Worm (Caenorhabditis elegans) whole organism, young adult: ENCODE measurements around the gene C54D10.4.

ENCODE experiments used
- F22D6.2 ChIP-seq: sonication (generic microtip); optimal IDR thresholded peaks from 2 replicates; lab custom pipeline; 2016; ENCODE audit warnings: mild to moderate bottlenecking, missing genetic modification characterization, missing compliant biosample characterization
- F39B2.1 ChIP-seq: fragments of 200-800 bp; sonication (Bioruptor generic); IDR thresholded peaks from 2 replicates; pipeline ENCODE4 v1.3.6; 2022; ENCODE audit warnings: missing genetic modification reagents, missing genetic modification characterization, missing compliant biosample characterization
- F55B11.4 ChIP-seq: sonication (generic microtip); optimal IDR thresholded peaks from 2 replicates; lab custom pipeline; 2016; ENCODE audit warnings: missing compliant biosample characterization, missing genetic modification characterization, borderline replicate concordance; ENCODE audit not compliant: insufficient read depth
- F57A8.1 ChIP-seq: fragments of 200-800 bp; sonication (Bioruptor generic); optimal IDR thresholded peaks from 2 replicates; lab custom pipeline; 2018; ENCODE audit warnings: mild to moderate bottlenecking, missing genetic modification characterization, moderate library complexity, missing compliant biosample characterization
- F57C9.4 ChIP-seq: sonication (generic microtip); optimal IDR thresholded peaks from 2 replicates; lab custom pipeline; 2017; ENCODE audit warnings: mild to moderate bottlenecking, missing genetic modification characterization, missing compliant biosample characterization
- T26A5.8 ChIP-seq: sonication (generic microtip); optimal IDR thresholded peaks from 2 replicates; lab custom pipeline; 2016; ENCODE audit warnings: missing genetic modification characterization, missing compliant biosample characterization
- Y53F4B.3 ChIP-seq: fragments of 200-800 bp; sonication (Bioruptor generic); IDR thresholded peaks from 2 replicates; pipeline ENCODE4 v1.3.6; 2022; ENCODE audit warnings: missing genetic modification reagents, missing genetic modification characterization, missing compliant biosample characterization
- ZK185.1 ChIP-seq: sonication (generic microtip); optimal IDR thresholded peaks from 2 replicates; lab custom pipeline; 2016; ENCODE audit warnings: mild to moderate bottlenecking, missing genetic modification characterization, missing compliant biosample characterization; ENCODE audit not compliant: poor library complexity, severe bottlenecking
- athp-1 ChIP-seq: sonication (generic microtip); optimal IDR thresholded peaks from 2 replicates; lab custom pipeline; 2017; ENCODE audit warnings: mild to moderate bottlenecking, missing genetic modification characterization, missing compliant biosample characterization
- attf-5 ChIP-seq: fragments of 200-800 bp; sonication (Bioruptor generic); optimal IDR thresholded peaks from 2 replicates; lab custom pipeline; 2018; ENCODE audit warnings: mild to moderate bottlenecking, missing genetic modification characterization, missing compliant biosample characterization
- attf-6 ChIP-seq: fragments of 200-800 bp; sonication (Bioruptor generic); IDR thresholded peaks from 2 replicates; pipeline ENCODE4 v1.3.6; 2022; ENCODE audit warnings: missing genetic modification reagents, missing genetic modification characterization, missing compliant biosample characterization
- bed-2 ChIP-seq: fragments of 200-800 bp; sonication (Bioruptor generic); IDR thresholded peaks from 2 replicates; pipeline ENCODE4 v1.3.6; 2022; ENCODE audit warnings: missing genetic modification reagents, missing genetic modification characterization, missing compliant biosample characterization
- cebp-2 ChIP-seq: fragments of 200-800 bp; sonication (Bioruptor generic); IDR thresholded peaks from 2 replicates; pipeline ENCODE4 v1.3.6; 2022; ENCODE audit warnings: missing genetic modification characterization, missing compliant biosample characterization
- ceh-27 ChIP-seq: fragments of 200-800 bp; sonication (Bioruptor generic); optimal IDR thresholded peaks from 2 replicates; lab custom pipeline; 2018; ENCODE audit warnings: mild to moderate bottlenecking, missing genetic modification characterization, moderate library complexity, missing compliant biosample characterization
- ceh-40 ChIP-seq: fragments of 200-800 bp; sonication (Bioruptor generic); IDR thresholded peaks from 2 replicates; pipeline ENCODE4 v1.3.6; 2022; ENCODE audit warnings: missing genetic modification characterization, missing compliant biosample characterization
- efl-1 ChIP-seq: fragments of 150-350 bp; optimal IDR thresholded peaks from 2 replicates; lab custom pipeline; 2014; ENCODE audit warnings: missing biosample characterization, missing genetic modification reagents, missing genetic modification characterization
- egl-18 ChIP-seq: fragments of 200-800 bp; sonication (Bioruptor generic); IDR thresholded peaks from 2 replicates; pipeline ENCODE4 v1.3.6; 2022; ENCODE audit warnings: missing genetic modification reagents, missing genetic modification characterization, missing compliant biosample characterization
- fkh-3 ChIP-seq: sonication (generic microtip); optimal IDR thresholded peaks from 2 replicates; lab custom pipeline; 2016; ENCODE audit warnings: mild to moderate bottlenecking, missing genetic modification characterization, missing compliant biosample characterization
- gei-17 ChIP-seq: fragments of 200-800 bp; sonication (Bioruptor generic); optimal IDR thresholded peaks from 2 replicates; lab custom pipeline; 2018; ENCODE audit warnings: mild to moderate bottlenecking, missing genetic modification characterization, missing compliant biosample characterization
- lin-26 ChIP-seq: fragments of 200-800 bp; sonication (Bioruptor generic); IDR thresholded peaks from 2 replicates; pipeline ENCODE4 v1.3.6; 2022; ENCODE audit warnings: missing genetic modification reagents, missing genetic modification characterization, missing compliant biosample characterization
- lin-35 ChIP-seq, 3 experiments: fragments of 150-350 bp in 2 of 3; sonication (generic microtip) in 1 of 3; optimal IDR thresholded peaks; 2 replicates each; lab custom pipeline; 2014 to 2018; ENCODE audit warnings: missing biosample characterization in 3 of 3, missing genetic modification characterization in 3 of 3, missing genetic modification reagents in 3 of 3
- lin-40 ChIP-seq: sonication (generic microtip); optimal IDR thresholded peaks from 2 replicates; lab custom pipeline; 2016; ENCODE audit warnings: missing genetic modification characterization, mild to moderate bottlenecking, missing compliant biosample characterization, missing genotype, missing genetic modification reagents
- lsy-27 ChIP-seq: sonication (generic microtip); optimal IDR thresholded peaks from 2 replicates; lab custom pipeline; 2017; ENCODE audit warnings: missing genetic modification characterization, mild to moderate bottlenecking, missing compliant biosample characterization, antibody characterized with exemption, missing genotype, borderline replicate concordance; ENCODE audit not compliant: insufficient read depth
- madf-3 ChIP-seq: fragments of 200-800 bp; sonication (Bioruptor generic); IDR thresholded peaks from 2 replicates; pipeline ENCODE4 v1.3.6; 2022; ENCODE audit warnings: missing genetic modification reagents, missing genetic modification characterization, missing compliant biosample characterization
- mxl-1 ChIP-seq: sonication (generic microtip); optimal IDR thresholded peaks from 2 replicates; lab custom pipeline; 2016; ENCODE audit warnings: missing genetic modification characterization, missing compliant biosample characterization
- rcor-1 ChIP-seq: fragments of 200-800 bp; sonication (Bioruptor generic); IDR thresholded peaks from 2 replicates; pipeline ENCODE4 v1.3.6; 2022; ENCODE audit warnings: missing genetic modification reagents, missing genetic modification characterization, missing compliant biosample characterization
- rpc-1 ChIP-seq, 2 experiments: fragments of 150-350 bp in 1 of 2; sonication (generic microtip) in 1 of 2; optimal IDR thresholded peaks; 2 replicates each; lab custom pipeline; 2014 to 2018; ENCODE audit warnings: missing biosample characterization in 1 of 2, missing genetic modification characterization in 1 of 2, missing genetic modification reagents in 1 of 2, missing genotype in 1 of 2
- sea-2 ChIP-seq: fragments of 200-800 bp; sonication (Bioruptor generic); IDR thresholded peaks from 2 replicates; pipeline ENCODE4 v1.3.6; 2022; ENCODE audit warnings: missing genetic modification characterization, missing compliant biosample characterization
- snpc-1.1 ChIP-seq: sonication (generic microtip); optimal IDR thresholded peaks from 2 replicates; lab custom pipeline; 2017; ENCODE audit warnings: missing genetic modification characterization, mild to moderate bottlenecking, missing compliant biosample characterization, antibody characterized with exemption, moderate library complexity, missing genotype, missing genetic modification reagents; ENCODE audit not compliant: insufficient read depth
- tbx-9 ChIP-seq: sonication (generic microtip); optimal IDR thresholded peaks from 2 replicates; lab custom pipeline; 2016; ENCODE audit warnings: borderline replicate concordance, missing genetic modification characterization, inconsistent platforms, missing compliant biosample characterization
- unc-130 ChIP-seq: sonication (generic microtip); optimal IDR thresholded peaks from 2 replicates; lab custom pipeline; 2016; ENCODE audit warnings: missing genetic modification reagents, missing genetic modification characterization, missing compliant biosample characterization
- ztf-18 ChIP-seq: sonication (generic microtip); optimal IDR thresholded peaks from 2 replicates; lab custom pipeline; 2016; ENCODE audit warnings: missing genotype, mild to moderate bottlenecking, missing genetic modification characterization, missing compliant biosample characterization
- ztf-25 ChIP-seq: fragments of 200-800 bp; sonication (Bioruptor generic); IDR thresholded peaks from 2 replicates; pipeline ENCODE4 v1.3.6; 2022; ENCODE audit warnings: missing genetic modification reagents, missing genetic modification characterization, missing compliant biosample characterization

The C54D10.4 gene

DNA sequence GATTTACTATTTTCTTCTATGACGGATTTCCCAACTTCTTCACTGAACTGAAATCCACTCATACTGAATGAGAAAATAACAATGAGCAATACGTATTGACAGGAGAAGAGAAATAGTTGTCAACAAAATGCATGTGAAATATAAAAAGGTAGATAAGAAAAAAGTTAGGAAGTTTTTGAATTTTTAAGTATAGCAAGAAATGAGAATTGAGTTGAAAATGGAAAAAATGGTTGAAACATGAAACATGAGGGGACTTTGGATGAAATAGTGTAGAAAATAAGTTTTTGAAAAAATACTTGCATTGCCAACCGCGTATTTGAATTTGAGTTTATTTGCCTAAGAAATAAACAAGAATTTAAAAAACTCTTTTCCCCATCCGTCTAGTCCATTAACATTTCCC is 26.2 kb upstream of the C54D10.4 start, which contains the start of the genes pals-38 and C54D10.9:
Gene pals-38 (minus strand): TSS at position 101 of the 400 bp plus-strand sequence.
Gene C54D10.9 (plus strand): TSS at position 259 of the 400 bp plus-strand sequence.
- TF ChIP-seq F55B11.4 (tag; lab: Kevin White, UChicago) (no peak), madf-3 (GFP tag; lab: Robert Waterston, UW) (no peak), attf-5 (GFP tag; lab: Kevin White, UChicago) (no peak), Y53F4B.3 (GFP tag; lab: Robert Waterston, UW) (no peak), athp-1 (no peak), lin-35 (GFP tag; optimal IDR thresholded peaks at IDR 0.05; lab: Kevin White, UChicago) (no peak), efl-1 (GFP tag; lab: Kevin White, UChicago) (no peak), gei-17 (GFP tag; lab: Kevin White, UChicago) (no peak), sea-2 (GFP tag; lab: Robert Waterston, UW) (no peak), cebp-2 (GFP tag; lab: Robert Waterston, UW) (no peak), ceh-27 (GFP tag; lab: Kevin White, UChicago) (no peak)

DNA sequence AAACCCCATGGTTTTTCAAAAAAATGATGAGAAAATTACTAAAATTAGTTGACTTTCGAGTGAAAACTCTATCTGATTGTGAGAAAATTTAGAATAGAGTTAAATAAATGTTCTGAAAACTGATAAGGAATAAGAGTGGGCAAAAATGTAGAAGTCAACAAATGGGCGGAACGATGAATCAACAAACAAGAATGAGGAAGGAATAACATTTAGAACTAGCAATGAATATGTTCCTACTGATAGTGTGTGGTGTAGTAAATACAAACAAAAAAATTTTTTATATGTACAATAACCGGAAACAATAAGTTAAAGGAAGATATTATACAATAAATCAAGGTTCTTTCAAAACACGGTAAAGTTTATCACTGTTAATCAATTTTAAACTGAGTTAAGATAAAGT is 23.0 kb upstream of the C54D10.4 start, which contains the start of gene pals-39:
Gene pals-39 (minus strand): TSS at position 101 of the 400 bp plus-strand sequence.
- TF ChIP-seq F57A8.1 (GFP tag; lab: Kevin White, UChicago) (no peak), T26A5.8 (tag; lab: Kevin White, UChicago) (no peak), mxl-1 (tag; lab: Kevin White, UChicago) (no peak), lin-40 (tag; lab: Kevin White, UChicago) (no peak), cebp-2 (GFP tag; lab: Robert Waterston, UW) (no peak), ZK185.1 (tag; lab: Kevin White, UChicago) (no peak), F57C9.4 (no peak), snpc-1.1 (tag; lab: Kevin White, UChicago) (no peak)
- TF ChIP-seq, all 124 proteins: peak for 0

- TF ChIP-seq bed-2 (GFP tag; lab: Robert Waterston, UW) = no peak
- no peak for TF ChIP-seq ztf-18 (tag; lab: Kevin White, UChicago)
- no peak for TF ChIP-seq lsy-27 (tag; lab: Kevin White, UChicago)
Observed at ce11 chrV:12441420-12441819, 20.7 kb upstream of the C54D10.4 start, which contains the start of gene pals-37. pals-37 (minus strand) TSS chrV:12441520.

ce11 chrV:12433717-12434116 is 13.0 kb upstream of the C54D10.4 start, which contains the start of gene srh-25:
srh-25 (minus strand) TSS chrV:12433817.
- TF ChIP-seq F22D6.2 (tag; lab: Kevin White, UChicago) (no peak), lin-26 (no peak), ztf-25 (GFP tag; lab: Robert Waterston, UW) (no peak), lin-35 (GFP tag; optimal IDR thresholded peaks at IDR 0.05; lab: Kevin White, UChicago) (no peak), gei-17 (GFP tag; lab: Kevin White, UChicago) (no peak), F39B2.1 (GFP tag; lab: Robert Waterston, UW) (no peak), rpc-1 (optimal IDR thresholded peaks at IDR 0.05; lab: Kevin White, UChicago) (no peak), rpc-1 (tag; optimal IDR thresholded peaks at IDR 0.05; lab: Kevin White, UChicago) (no peak), ceh-40 (GFP tag; lab: Robert Waterston, UW) (no peak), egl-18 (GFP tag; lab: Robert Waterston, UW) (no peak)

DNA sequence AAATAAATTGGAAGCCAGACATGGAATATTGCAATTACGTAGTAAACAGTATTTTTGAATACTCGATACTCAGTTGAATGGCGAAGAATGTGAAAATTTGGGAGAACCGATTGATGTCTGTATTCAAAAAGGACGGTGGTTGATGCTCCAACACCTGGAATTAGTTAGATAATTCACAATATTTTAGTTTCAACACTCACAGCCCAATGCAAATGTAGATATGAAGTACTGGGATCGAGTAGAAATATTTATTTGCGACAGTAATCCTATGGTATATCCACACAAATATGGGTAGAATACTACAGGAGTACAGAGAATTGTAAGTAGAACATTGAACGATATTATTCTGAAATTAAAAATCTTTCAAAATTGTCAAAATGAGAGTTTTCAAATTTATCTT is 12.4 kb upstream of the C54D10.4 start:
- no peak for TF ChIP-seq unc-130 (GFP tag; lab: Kevin White, UChicago)
- TF ChIP-seq attf-6 (GFP tag; lab: Robert Waterston, UW) = no peak
- no peak for TF ChIP-seq rcor-1 (GFP tag; lab: Robert Waterston, UW)
- no peak for TF ChIP-seq snpc-1.1 (tag; lab: Kevin White, UChicago)
- no peak for TF ChIP-seq lin-40 (tag; lab: Kevin White, UChicago)
- no peak for TF ChIP-seq fkh-3
- no peak for TF ChIP-seq tbx-9
- no peak for TF ChIP-seq athp-1
